Fruit fly (Drosophila melanogaster): Measurements from ENCODE around the gene CG44098.

Gene CG44098

dm6 chr3R:4775371-4775770 is 2.4 kb upstream of the CG44098 start (continued):
- TF ChIP-seq Deaf1 (tag; optimal IDR thresholded peaks at IDR 0.05) = no peak
- 0 out of 2 replicates have a peak, but pooled peaks have one; percentile 28 for TF ChIP-seq ranshi (GFP tag; IDR thresholded peaks at IDR 0.05)
- no peak for TF ChIP-seq caup (GFP tag; optimal IDR thresholded peaks at IDR 0.05; ENCODE audit: severe bottlenecking)
- peak; percentile 55 for TF ChIP-seq CG17361 (GFP tag; IDR thresholded peaks at IDR 0.05)
- no peak for TF ChIP-seq CG13296 (GFP tag; optimal IDR thresholded peaks at IDR 0.05)
- peak; percentile 16 for TF ChIP-seq CG10209 (GFP tag; optimal IDR thresholded peaks at IDR 0.05)
- no peak for TF ChIP-seq CG1529 (GFP tag; optimal IDR thresholded peaks at IDR 0.05)
- no peak for TF ChIP-seq peb (GFP tag; IDR thresholded peaks at IDR 0.05)
- no peak for TF ChIP-seq CG6689 (GFP tag; IDR thresholded peaks at IDR 0.05)
- TF ChIP-seq CG9932 (GFP tag; IDR thresholded peaks at IDR 0.05) = peak; percentile 43
- no peak for TF ChIP-seq Dll (GFP tag; IDR thresholded peaks at IDR 0.05; ENCODE audit: partially characterized antibody)
- 0 out of 3 replicates have a peak, but pooled peaks have one; percentile 14 for TF ChIP-seq CG11456 (GFP tag; IDR thresholded peaks at IDR 0.05)
- TF ChIP-seq sug (tag; optimal IDR thresholded peaks at IDR 0.05) = peak; percentile 21
- TF ChIP-seq nom (GFP tag; optimal IDR thresholded peaks at IDR 0.05) = no peak
- no peak for TF ChIP-seq gro (GFP tag; optimal IDR thresholded peaks at IDR 0.05)
- TF ChIP-seq vvl (GFP tag; IDR thresholded peaks at IDR 0.05) = no peak; the same call in 1 of the 2 replicates
- TF ChIP-seq dmrt99B (tag; optimal IDR thresholded peaks at IDR 0.05) = no peak
- no peak for TF ChIP-seq CG9437 (GFP tag; optimal IDR thresholded peaks at IDR 0.05)
- no peak for TF ChIP-seq CG7963 (GFP tag; IDR thresholded peaks at IDR 0.05; ENCODE audit: partially characterized antibody)
- peak; percentile 79 for TF ChIP-seq CG4617 (GFP tag; optimal IDR thresholded peaks at IDR 0.05; ENCODE audit: borderline replicate concordance)
- TF ChIP-seq hb (GFP tag; IDR thresholded peaks at IDR 0.05; ENCODE audit: partially characterized antibody) = no peak
- TF ChIP-seq CG5180 (GFP tag; optimal IDR thresholded peaks at IDR 0.05) = no peak
- no peak for TF ChIP-seq CG11560 (tag; IDR thresholded peaks at IDR 0.05)
- TF ChIP-seq E2f1 (GFP tag; IDR thresholded peaks at IDR 0.05) = no peak
- TF ChIP-seq pzg (GFP tag; optimal IDR thresholded peaks at IDR 0.05) = peak; percentile 72
- TF ChIP-seq CG11093 (GFP tag; IDR thresholded peaks at IDR 0.05) = no peak
- TF ChIP-seq grau (tag; optimal IDR thresholded peaks at IDR 0.05) = peak; percentile 46
- TF ChIP-seq CG12659 (GFP tag; optimal IDR thresholded peaks at IDR 0.05) = peak; percentile 56
- no peak for TF ChIP-seq tll (GFP tag; optimal IDR thresholded peaks at IDR 0.05)
- no peak for TF ChIP-seq sob (GFP tag; IDR thresholded peaks at IDR 0.05)
- TF ChIP-seq wdn (GFP tag; IDR thresholded peaks at IDR 0.05) = no peak
- TF ChIP-seq CG12744 (GFP tag; optimal IDR thresholded peaks at IDR 0.05) = no peak
- no peak for TF ChIP-seq hth (optimal IDR thresholded peaks at IDR 0.05)
- TF ChIP-seq CG2875 (GFP tag; optimal IDR thresholded peaks at IDR 0.05) = no peak
- TF ChIP-seq Sry-β (GFP tag; optimal IDR thresholded peaks at IDR 0.05) = no peak
- TF ChIP-seq CG11398 (GFP tag; optimal IDR thresholded peaks at IDR 0.05) = no peak
- TF ChIP-seq pho (GFP tag; optimal IDR thresholded peaks at IDR 0.05) = peak; percentile 14
- TF ChIP-seq vfl (GFP tag; optimal IDR thresholded peaks at IDR 0.05) = no peak
- no peak for TF ChIP-seq CG34224 (GFP tag; IDR thresholded peaks at IDR 0.05; ENCODE audit: partially characterized antibody)
- peak; percentile 58 for TF ChIP-seq CG7839 (tag; optimal IDR thresholded peaks at IDR 0.05)
- TF ChIP-seq CG42726 (GFP tag; IDR thresholded peaks at IDR 0.05; ENCODE audit: partially characterized antibody) = no peak
- no peak for TF ChIP-seq wek (GFP tag; optimal IDR thresholded peaks at IDR 0.05)
- no peak for TF ChIP-seq so (GFP tag; IDR thresholded peaks at IDR 0.05)
- peak; percentile 61 for TF ChIP-seq CG2712 (tag; optimal IDR thresholded peaks at IDR 0.05)
- TF ChIP-seq CG15479 (GFP tag; optimal IDR thresholded peaks at IDR 0.05) = no peak
- peak; percentile 16 for TF ChIP-seq CG12155 (GFP tag; optimal IDR thresholded peaks at IDR 0.05)
- no peak for TF ChIP-seq D (optimal IDR thresholded peaks at IDR 0.05)
- no peak for TF ChIP-seq D (GFP tag; optimal IDR thresholded peaks at IDR 0.05)
- peak; percentile 23; the same call in 1 of the 2 replicates for TF ChIP-seq Bgb (GFP tag; IDR thresholded peaks at IDR 0.05; ENCODE audit: partially characterized antibody)
- TF ChIP-seq CG15514 (GFP tag; optimal IDR thresholded peaks at IDR 0.05) = peak; percentile 19
- no peak for TF ChIP-seq h (optimal IDR thresholded peaks at IDR 0.05)
